Fruit fly (Drosophila melanogaster) whole organism, embryonic: ENCODE data around the gene CG2124.

Experiments
- Abd-B ChIP-seq: fragments of 200-800 bp; sonication (Bioruptor generic); optimal IDR thresholded peaks from 2 replicates; lab custom pipeline; 2018; ENCODE audit warnings: missing biosample characterization, mild to moderate bottlenecking, missing genetic modification characterization, moderate library complexity
- Aef1 ChIP-seq: fragments of 200-800 bp; sonication (Bioruptor generic); IDR thresholded peaks from 3 replicates; pipeline ENCODE4 v1.3.6; 2022; ENCODE audit warnings: missing biosample characterization, missing genetic modification characterization
- CG10147 ChIP-seq: fragments of 200-800 bp; sonication (Bioruptor generic); optimal IDR thresholded peaks from 2 replicates; lab custom pipeline; 2019; ENCODE audit warnings: missing biosample characterization, mild to moderate bottlenecking, missing genetic modification characterization, moderate library complexity
- CG12236 ChIP-seq: fragments of 200-800 bp; sonication (Bioruptor generic); optimal IDR thresholded peaks from 2 replicates; lab custom pipeline; 2016; ENCODE audit warnings: missing biosample characterization, missing genetic modification characterization
- CG12391 ChIP-seq: fragments of 200-800 bp; sonication (Bioruptor generic); optimal IDR thresholded peaks from 3 replicates; lab custom pipeline; 2018; ENCODE audit warnings: missing biosample characterization, mild to moderate bottlenecking, missing genetic modification characterization, moderate library complexity
- CG13123 ChIP-seq: fragments of 200-800 bp; sonication (Bioruptor generic); optimal IDR thresholded peaks from 2 replicates; lab custom pipeline; 2016; ENCODE audit warnings: missing biosample characterization, missing genetic modification characterization
- CG14050 ChIP-seq: fragments of 200-800 bp; sonication (Bioruptor generic); IDR thresholded peaks from 3 replicates; pipeline ENCODE4 v1.3.6; 2022; ENCODE audit warnings: missing biosample characterization, missing genetic modification characterization
- CG15479 ChIP-seq: fragments of 200-800 bp; sonication (Bioruptor generic); optimal IDR thresholded peaks from 3 replicates; lab custom pipeline; 2019; ENCODE audit warnings: missing biosample characterization, mild to moderate bottlenecking, missing genetic modification characterization, moderate library complexity
- CG1602 ChIP-seq: fragments of 200-800 bp; sonication (Bioruptor generic); optimal IDR thresholded peaks from 3 replicates; lab custom pipeline; 2016; ENCODE audit warnings: missing biosample characterization, missing genetic modification characterization
- CG1647 ChIP-seq: fragments of 200-800 bp; sonication (Bioruptor generic); optimal IDR thresholded peaks from 3 replicates; lab custom pipeline; 2016; ENCODE audit warnings: missing biosample characterization, missing genetic modification characterization
- CG17361 ChIP-seq: fragments of 200-800 bp; sonication (Bioruptor generic); IDR thresholded peaks from 3 replicates; pipeline ENCODE4 v1.3.6; 2022; ENCODE audit warnings: missing biosample characterization, missing genetic modification characterization
- CG17385 ChIP-seq: fragments of 200-800 bp; sonication (Bioruptor generic); optimal IDR thresholded peaks from 3 replicates; lab custom pipeline; 2018; ENCODE audit warnings: missing biosample characterization, mild to moderate bottlenecking, missing genetic modification characterization
- CG2889 ChIP-seq: fragments of 200-800 bp; sonication (Bioruptor generic); IDR thresholded peaks from 3 replicates; pipeline ENCODE4 v1.3.6; 2022; ENCODE audit warnings: missing biosample characterization, missing genetic modification characterization
- CG32532 ChIP-seq: fragments of 200-800 bp; sonication (Bioruptor generic); IDR thresholded peaks from 2 replicates; pipeline ENCODE4 v1.3.6; 2022; ENCODE audit warnings: missing biosample characterization, missing genetic modification characterization
- CG32772 ChIP-seq: fragments of 200-800 bp; sonication (Bioruptor generic); IDR thresholded peaks from 2 replicates; pipeline ENCODE4 v1.3.6; 2022; ENCODE audit warnings: missing biosample characterization, missing genetic modification characterization
- CG4424 ChIP-seq: fragments of 200-800 bp; sonication (Bioruptor generic); optimal IDR thresholded peaks from 3 replicates; lab custom pipeline; 2016; ENCODE audit warnings: missing biosample characterization, missing genetic modification characterization
- CG4707 ChIP-seq: fragments of 200-800 bp; sonication (Bioruptor generic); optimal IDR thresholded peaks from 2 replicates; lab custom pipeline; 2018; ENCODE audit warnings: missing biosample characterization, mild to moderate bottlenecking, missing genetic modification characterization, moderate library complexity
- CG6272 ChIP-seq: fragments of 200-800 bp; sonication (Bioruptor generic); IDR thresholded peaks from 2 replicates; pipeline ENCODE4 v1.3.6; 2022; ENCODE audit warnings: missing biosample characterization, missing genetic modification characterization
- CG8290 ChIP-seq, 3 experiments: fragments of 200-800 bp; sonication (Bioruptor generic); optimal IDR thresholded peaks; 2 replicates each; lab custom pipeline; 2016 to 2019; ENCODE audit warnings: missing biosample characterization in 3 of 3, missing genetic modification characterization in 3 of 3, mild to moderate bottlenecking in 2 of 3, moderate library complexity in 1 of 3
- Dad ChIP-seq: fragments of 200-800 bp; sonication (Bioruptor generic); optimal IDR thresholded peaks from 3 replicates; lab custom pipeline; 2016; ENCODE audit warnings: missing biosample characterization, missing genetic modification characterization
- Fer3 ChIP-seq: fragments of 200-800 bp; sonication (Bioruptor generic); optimal IDR thresholded peaks from 2 replicates; lab custom pipeline; 2018; ENCODE audit warnings: missing biosample characterization, mild to moderate bottlenecking, missing genetic modification characterization, moderate library complexity
- H2.0 ChIP-seq: fragments of 200-800 bp; sonication (Bioruptor generic); IDR thresholded peaks from 2 replicates; pipeline ENCODE4 v1.3.6; 2022; ENCODE audit warnings: missing biosample characterization, missing genetic modification characterization
- HHEX ChIP-seq: fragments of 200-800 bp; sonication (Bioruptor generic); optimal IDR thresholded peaks from 3 replicates; lab custom pipeline; 2017; ENCODE audit warnings: missing biosample characterization, mild to moderate bottlenecking, missing genetic modification characterization, missing genetic modification reagents
- Lhr ChIP-seq: fragments of 200-800 bp; sonication (Bioruptor generic); optimal IDR thresholded peaks from 3 replicates; lab custom pipeline; 2017; ENCODE audit warnings: mild to moderate bottlenecking, missing biosample characterization, missing genetic modification reagents, missing genetic modification characterization
- Lim3 ChIP-seq: fragments of 200-800 bp; sonication (Bioruptor generic); IDR thresholded peaks from 2 replicates; pipeline ENCODE4 v1.3.6; 2022; ENCODE audit warnings: missing biosample characterization, missing genetic modification characterization
- MBD-R2 ChIP-seq: fragments of 200-800 bp; sonication (Bioruptor generic); IDR thresholded peaks from 2 replicates; pipeline ENCODE4 v1.3.6; 2022; ENCODE audit warnings: missing biosample characterization, missing genetic modification characterization
- NfI ChIP-seq: fragments of 200-800 bp; sonication (Bioruptor generic); optimal IDR thresholded peaks from 3 replicates; lab custom pipeline; 2018; ENCODE audit warnings: missing biosample characterization, mild to moderate bottlenecking, missing genetic modification characterization, moderate library complexity
- Scr ChIP-seq: fragments of 200-800 bp; sonication (Bioruptor generic); IDR thresholded peaks from 2 replicates; pipeline ENCODE4 v1.3.6; 2022; ENCODE audit warnings: missing biosample characterization, missing genetic modification characterization; ENCODE audit not compliant: partially characterized antibody
- Sin3A ChIP-seq: fragments of >200 bp; optimal IDR thresholded peaks from 2 replicates; lab custom pipeline; 2018
- Sox102F ChIP-seq: fragments of 200-800 bp; sonication (Bioruptor generic); optimal IDR thresholded peaks from 2 replicates; lab custom pipeline; 2018; ENCODE audit warnings: missing biosample characterization, mild to moderate bottlenecking, missing genetic modification characterization, moderate library complexity
- amos ChIP-seq: fragments of 200-800 bp; sonication (Bioruptor generic); IDR thresholded peaks from 2 replicates; pipeline ENCODE4 v1.3.6; 2022; ENCODE audit warnings: missing biosample characterization, missing genetic modification characterization; ENCODE audit not compliant: partially characterized antibody
- ase ChIP-seq: fragments of 200-800 bp; sonication (Bioruptor generic); IDR thresholded peaks from 3 replicates; pipeline ENCODE4 v1.3.6; 2022; ENCODE audit warnings: missing biosample characterization, missing genetic modification characterization
- az2 ChIP-seq: fragments of 200-800 bp; sonication (Bioruptor generic); optimal IDR thresholded peaks from 3 replicates; lab custom pipeline; 2016; ENCODE audit warnings: missing biosample characterization, missing genetic modification characterization
- caup ChIP-seq: fragments of 200-800 bp; sonication (Bioruptor generic); optimal IDR thresholded peaks from 3 replicates; lab custom pipeline; 2017; ENCODE audit warnings: missing biosample characterization, mild to moderate bottlenecking, missing genetic modification characterization, moderate library complexity; ENCODE audit not compliant: severe bottlenecking
- croc ChIP-seq: fragments of 200-800 bp; sonication (Bioruptor generic); conservative IDR thresholded peaks from 3 replicates; pipeline ENCODE4 v1.3.6; 2022; ENCODE audit warnings: missing biosample characterization, missing genetic modification characterization
- cwo ChIP-seq: fragments of 200-800 bp; sonication (Bioruptor generic); optimal IDR thresholded peaks from 3 replicates; lab custom pipeline; 2017; ENCODE audit warnings: missing biosample characterization, missing genetic modification characterization, mild to moderate bottlenecking, moderate library complexity, missing genetic modification reagents
- dan ChIP-seq: fragments of 200-800 bp; sonication (Bioruptor generic); IDR thresholded peaks from 2 replicates; pipeline ENCODE4 v1.3.6; 2022; ENCODE audit warnings: missing biosample characterization, missing genetic modification characterization
- dpn ChIP-seq, 2 experiments: fragments of 200-800 bp; sonication (Bioruptor generic); optimal IDR thresholded peaks; 3 replicates each; lab custom pipeline; 2016; ENCODE audit warnings: missing biosample characterization in 2 of 2, missing genetic modification characterization in 2 of 2
- fd96Cb ChIP-seq: fragments of 200-800 bp; sonication (Bioruptor generic); optimal IDR thresholded peaks from 2 replicates; lab custom pipeline; 2018; ENCODE audit warnings: missing biosample characterization, mild to moderate bottlenecking, missing genetic modification characterization, moderate library complexity
- ftz-f1 ChIP-seq: fragments of 200-800 bp; sonication (Bioruptor generic); optimal IDR thresholded peaks from 2 replicates; lab custom pipeline; 2016; ENCODE audit warnings: missing biosample characterization, missing genetic modification characterization
- grn ChIP-seq: fragments of 200-800 bp; sonication (Bioruptor generic); optimal IDR thresholded peaks from 3 replicates; lab custom pipeline; 2017; ENCODE audit warnings: missing biosample characterization, missing genetic modification characterization
- knrl ChIP-seq: fragments of 200-800 bp; sonication (Bioruptor generic); IDR thresholded peaks from 3 replicates; pipeline ENCODE4 v1.3.6; 2022; ENCODE audit warnings: missing biosample characterization, missing genetic modification characterization; ENCODE audit not compliant: partially characterized antibody
- pan ChIP-seq, 4 experiments: fragments of >200 bp in 3 of 4; fragments of 200-800 bp in 1 of 4; sonication (Bioruptor generic) in 1 of 4; optimal IDR thresholded peaks in 3 of 4; IDR thresholded peaks in 1 of 4; 2 replicates each; pipeline versions ENCODE4 v1.3.6 to Lab custom; 2017 to 2022; ENCODE audit warnings: missing biosample characterization in 2 of 4, missing genetic modification characterization in 2 of 4, mixed read lengths in 1 of 4
- sd ChIP-seq: fragments of 200-800 bp; sonication (Bioruptor generic); optimal IDR thresholded peaks from 3 replicates; lab custom pipeline; 2018; ENCODE audit warnings: missing biosample characterization, mild to moderate bottlenecking, missing genetic modification characterization, moderate library complexity
- tgo ChIP-seq: fragments of 200-800 bp; sonication (Bioruptor generic); IDR thresholded peaks from 3 replicates; pipeline ENCODE4 v1.3.6; 2022; ENCODE audit warnings: missing biosample characterization, missing genetic modification characterization
- tll ChIP-seq, 2 experiments: fragments of 200-800 bp in 1 of 2; fragments of >200 bp in 1 of 2; sonication (Bioruptor generic) in 1 of 2; optimal IDR thresholded peaks; 2 replicates each; lab custom pipeline; 2017 to 2019; ENCODE audit warnings: missing biosample characterization in 2 of 2, missing genetic modification characterization in 2 of 2, mild to moderate bottlenecking in 1 of 2, moderate library complexity in 1 of 2
- trh ChIP-seq: fragments of 200-800 bp; sonication (Bioruptor generic); optimal IDR thresholded peaks from 2 replicates; lab custom pipeline; 2016; ENCODE audit warnings: missing biosample characterization, missing genetic modification characterization
- twi ChIP-seq: fragments of 200-800 bp; optimal IDR thresholded peaks from 2 replicates; lab custom pipeline; 2019; ENCODE audit warnings: missing biosample characterization, mild to moderate bottlenecking, missing genetic modification characterization, moderate library complexity

CG2124 gene

dm6 chrX:10600254-10600916 is 4.5 kb downstream of the CG2124 start (continued):
- TF ChIP-seq Fer3, result peak; percentile 52
- no peak for TF ChIP-seq Scr (GFP tag; lab: Robert Waterston, UW)
- peak; percentile 65; the same call in 1 of the 3 replicates for TF ChIP-seq ase (GFP tag; lab: Robert Waterston, UW)
- TF ChIP-seq CG15479, result no peak
- TF ChIP-seq Aef1 (GFP tag; lab: Robert Waterston, UW), result peak; percentile 73
- TF ChIP-seq H2.0 (GFP tag; lab: Robert Waterston, UW), result peak; percentile 69
- no peak for TF ChIP-seq CG6272 (GFP tag; lab: Robert Waterston, UW)
- TF ChIP-seq Dad (GFP tag; lab: Kevin White, UChicago), result peak; percentile 24
- no peak for TF ChIP-seq CG10147 (GFP tag; lab: Kevin White, UChicago)
- TF ChIP-seq trh (GFP tag; lab: Kevin White, UChicago), result no peak
- peak; percentile 37 for TF ChIP-seq CG12391
- no peak for TF ChIP-seq CG8290 (GFP tag; optimal IDR thresholded peaks at IDR 0.05; lab: Kevin White, UChicago)
- peak in 1 of 2 experiments; percentile 66 for TF ChIP-seq CG8290 (tag; optimal IDR thresholded peaks at IDR 0.05; lab: Kevin White, UChicago)
- TF ChIP-seq dpn (GFP tag; optimal IDR thresholded peaks at IDR 0.05; lab: Kevin White, UChicago), result peak; percentile 38 to 59
- TF ChIP-seq caup (GFP tag; lab: Kevin White, UChicago), result peak; percentile 18
- no peak for TF ChIP-seq CG12236 (GFP tag; lab: Kevin White, UChicago)
- peak; percentile 0 for TF ChIP-seq Abd-B (GFP tag; lab: Kevin White, UChicago)
- TF ChIP-seq croc, result peak; percentile 31; the same call in 2 of the 3 replicates
- TF ChIP-seq ftz-f1 (GFP tag; lab: Kevin White, UChicago), result no peak
- TF ChIP-seq Sin3A (lab: Kevin White, UChicago), result no peak
- TF ChIP-seq knrl, result no peak
- peak; percentile 53 for TF ChIP-seq CG4424 (GFP tag; lab: Kevin White, UChicago)
- TF ChIP-seq MBD-R2 (GFP tag; lab: Robert Waterston, UW), result peak; percentile 26; the same call in 1 of the 2 replicates
- peak; percentile 21 for TF ChIP-seq CG1602 (GFP tag; lab: Kevin White, UChicago)
- TF ChIP-seq cwo (GFP tag; lab: Kevin White, UChicago), result peak; percentile 4
- no peak for TF ChIP-seq Lhr (GFP tag; lab: Kevin White, UChicago)
- peak; percentile 55 for TF ChIP-seq fd96Cb
- TF ChIP-seq pan (optimal IDR thresholded peaks at IDR 0.05; lab: Kevin White, UChicago), result no peak
- peak in 1 of 2 experiments; percentile 79 for TF ChIP-seq pan (GFP tag; optimal IDR thresholded peaks at IDR 0.05 in 1 of 2, IDR thresholded peaks at IDR 0.05 in 1 of 2)
- peak; percentile 4 for TF ChIP-seq HHEX (GFP tag; lab: Kevin White, UChicago)
- TF ChIP-seq grn, result peak; percentile 77
- TF ChIP-seq twi (tag; lab: Kevin White, UChicago), result no peak
- TF ChIP-seq CG4707 (GFP tag; lab: Kevin White, UChicago), result no peak
- peak; percentile 74; the same call in 2 of the 3 replicates for TF ChIP-seq tgo (GFP tag; lab: Robert Waterston, UW)
- TF ChIP-seq CG2889, result peak; percentile 60; the same call in 2 of the 3 replicates
- TF ChIP-seq CG17385, result peak; percentile 36
- peak; percentile 12 for TF ChIP-seq CG1647 (GFP tag; lab: Kevin White, UChicago)
- peak; percentile 46 for TF ChIP-seq NfI (GFP tag; lab: Kevin White, UChicago)
- peak; percentile 49; the same call in 1 of the 2 replicates for TF ChIP-seq CG32772 (GFP tag; lab: Robert Waterston, UW)
- no peak for TF ChIP-seq sd (tag; lab: Kevin White, UChicago)
- TF ChIP-seq tll (GFP tag; optimal IDR thresholded peaks at IDR 0.05; lab: Kevin White, UChicago), result no peak
- peak; percentile 49; the same call in 2 of the 3 replicates for TF ChIP-seq CG14050 (GFP tag; lab: Robert Waterston, UW)
- no peak for TF ChIP-seq dan (GFP tag; lab: Robert Waterston, UW)
- TF ChIP-seq CG32532, result peak; percentile 61
- no peak for TF ChIP-seq Lim3
- no peak for TF ChIP-seq amos (GFP tag; lab: Robert Waterston, UW)
- peak; percentile 39; the same call in 2 of the 3 replicates for TF ChIP-seq CG17361 (GFP tag; lab: Robert Waterston, UW)
- TF ChIP-seq CG13123 (GFP tag; lab: Kevin White, UChicago), result no peak
- TF ChIP-seq Sox102F (GFP tag; lab: Kevin White, UChicago), result peak; percentile 71
- TF ChIP-seq az2 (GFP tag; lab: Kevin White, UChicago), result peak; percentile 45
